Fruit fly (Drosophila melanogaster): Measurements from ENCODE around the gene CG9215.

DNA sequence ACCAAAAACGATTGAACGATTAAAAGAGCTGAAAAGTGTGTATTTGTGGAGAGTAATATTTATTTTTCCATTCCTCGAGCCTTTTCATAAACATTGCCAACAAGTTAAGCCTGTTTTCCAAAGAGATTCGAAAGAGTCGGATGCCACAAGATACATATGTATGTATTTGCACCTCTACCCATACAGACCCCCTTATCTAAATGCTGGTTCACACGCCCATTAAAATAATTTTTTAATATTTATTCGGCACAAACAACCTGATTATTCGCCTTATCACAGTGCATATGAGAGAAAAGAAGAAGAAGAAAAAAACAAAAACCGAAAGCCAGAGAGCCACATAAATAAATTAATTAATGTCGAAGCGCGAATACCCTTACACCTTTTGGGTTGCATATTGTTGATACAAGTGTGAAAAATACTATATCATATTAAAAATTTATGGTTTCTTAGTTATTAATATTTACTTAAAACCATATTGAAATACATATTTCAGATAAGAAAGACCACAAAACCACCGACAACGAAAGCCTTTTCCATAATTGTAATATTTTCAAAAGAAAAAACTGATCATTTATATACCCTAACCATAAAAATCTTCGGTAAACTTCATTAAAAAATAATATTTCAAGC lies 14.2 kb downstream of the CG9215 start:
- TF ChIP-seq CG6808 (GFP tag; optimal IDR thresholded peaks at IDR 0.05) (no peak), CG3919 (GFP tag; optimal IDR thresholded peaks at IDR 0.05) (no peak), CG16779 (tag; optimal IDR thresholded peaks at IDR 0.05) (no peak), CG8119 (GFP tag; IDR thresholded peaks at IDR 0.05) (no peak), CG10669 (GFP tag; optimal IDR thresholded peaks at IDR 0.05) (no peak), Ets96B (tag; optimal IDR thresholded peaks at IDR 0.05) (peak; percentile 21), Hr39 (GFP tag; optimal IDR thresholded peaks at IDR 0.05) (no peak), pdm3 (GFP tag; optimal IDR thresholded peaks at IDR 0.05) (no peak), topi (GFP tag; optimal IDR thresholded peaks at IDR 0.05) (no peak), Lpt (GFP tag; optimal IDR thresholded peaks at IDR 0.05) (no peak)

Data from whole organism, prepupa.